Worm (Caenorhabditis elegans) whole organism, L1 larva: ENCODE data around the gene srx-47.

ENCODE experiments used
- elt-3 ChIP-seq, 6 experiments: fragments of 150-350 bp in 1 of 6; sonication (generic microtip); optimal IDR thresholded peaks; 2 replicates each; lab custom pipeline; 2017 to 2018; ENCODE audit warnings: missing biosample characterization in 6 of 6, missing genetic modification characterization in 6 of 6, inconsistent platforms in 1 of 6
- fkh-4 ChIP-seq: sonication (generic microtip); optimal IDR thresholded peaks from 2 replicates; lab custom pipeline; 2016; ENCODE audit warnings: missing compliant biosample characterization, missing genetic modification characterization, borderline replicate concordance
- fos-1 ChIP-seq: fragments of 150-350 bp; optimal IDR thresholded peaks from 2 replicates; lab custom pipeline; 2014; ENCODE audit warnings: missing biosample characterization, missing genetic modification characterization
- lin-13 ChIP-seq: fragments of 150-350 bp; optimal IDR thresholded peaks from 2 replicates; lab custom pipeline; 2014; ENCODE audit warnings: missing biosample characterization, missing genetic modification reagents, missing genetic modification characterization
- lin-39 ChIP-seq: fragments of 150-350 bp; optimal IDR thresholded peaks from 2 replicates; lab custom pipeline; 2014; ENCODE audit warnings: missing biosample characterization, missing genetic modification reagents, missing genetic modification characterization
- nhr-19 ChIP-seq: fragments of 200-800 bp; sonication (Bioruptor generic); conservative IDR thresholded peaks from 2 replicates; pipeline ENCODE4 v1.3.6; 2022; ENCODE audit warnings: missing genetic modification characterization, missing compliant biosample characterization
- nhr-20 ChIP-seq: sonication (generic microtip); optimal IDR thresholded peaks from 2 replicates; lab custom pipeline; 2016; ENCODE audit warnings: mild to moderate bottlenecking, missing genetic modification characterization, missing compliant biosample characterization
- nhr-237 ChIP-seq: fragments of 150-350 bp; optimal IDR thresholded peaks from 2 replicates; lab custom pipeline; 2014; ENCODE audit warnings: missing biosample characterization, missing genetic modification characterization
- nhr-28 ChIP-seq: fragments of 150-350 bp; optimal IDR thresholded peaks from 2 replicates; lab custom pipeline; 2014; ENCODE audit warnings: missing biosample characterization, missing genetic modification characterization
- nhr-47 ChIP-seq: sonication (generic microtip); optimal IDR thresholded peaks from 2 replicates; lab custom pipeline; 2016; ENCODE audit warnings: mild to moderate bottlenecking, missing genetic modification characterization, moderate library complexity, missing compliant biosample characterization
- nhr-77 ChIP-seq: fragments of 150-350 bp; optimal IDR thresholded peaks from 2 replicates; lab custom pipeline; 2014; ENCODE audit warnings: missing biosample characterization, missing genetic modification characterization
- pax-3 ChIP-seq: fragments of 200-800 bp; sonication (Bioruptor generic); optimal IDR thresholded peaks from 2 replicates; lab custom pipeline; 2018; ENCODE audit warnings: mild to moderate bottlenecking, missing genetic modification characterization, moderate library complexity, missing compliant biosample characterization
- unc-62 ChIP-seq: fragments of 150-350 bp; optimal IDR thresholded peaks from 2 replicates; lab custom pipeline; 2014; ENCODE audit warnings: missing biosample characterization, missing genetic modification reagents, missing genetic modification characterization

ce11 chrV:9373473-9373872 lies 23.7 kb downstream of the srx-47 start, which contains the start of gene E02C12.8:
- TF ChIP-seq nhr-19 (GFP tag; lab: Robert Waterston, UW), result no peak
- TF ChIP-seq elt-3 (tag; optimal IDR thresholded peaks at IDR 0.05; lab: Kevin White, UChicago), result no peak
- TF ChIP-seq fos-1 (tag; lab: Kevin White, UChicago), result no peak
- no peak for TF ChIP-seq nhr-28 (tag; lab: Kevin White, UChicago)
- TF ChIP-seq nhr-77 (tag; lab: Kevin White, UChicago), result no peak
- TF ChIP-seq nhr-237 (tag; lab: Kevin White, UChicago), result no peak
- no peak for TF ChIP-seq fkh-4 (tag; lab: Kevin White, UChicago)
- no peak for TF ChIP-seq lin-13 (GFP tag; lab: Kevin White, UChicago)
- TF ChIP-seq lin-39, result no peak
- peak; percentile 32 for TF ChIP-seq nhr-20 (tag; lab: Kevin White, UChicago)
- TF ChIP-seq nhr-47 (tag; lab: Kevin White, UChicago), result no peak
- TF ChIP-seq unc-62 (GFP tag; lab: Kevin White, UChicago), result no peak
- no peak for TF ChIP-seq pax-3 (tag; lab: Kevin White, UChicago)
